Fruit fly (Drosophila melanogaster) whole organism, wandering third instar larva: ENCODE data around the gene CG15283.

Experiments
- Abd-B ChIP-seq: fragments of >200 bp; optimal IDR thresholded peaks from 2 replicates; lab custom pipeline; 2017; ENCODE audit warnings: missing biosample characterization, missing genetic modification characterization
- CG32264 ChIP-seq: fragments of 200-800 bp; sonication (Bioruptor generic); optimal IDR thresholded peaks from 2 replicates; lab custom pipeline; 2016; ENCODE audit warnings: missing biosample characterization, missing genetic modification characterization
- CG9705 ChIP-seq: fragments of 200-800 bp; sonication (Bioruptor generic); optimal IDR thresholded peaks from 2 replicates; lab custom pipeline; 2018; ENCODE audit warnings: missing biosample characterization, mild to moderate bottlenecking, missing genetic modification characterization
- Dfd ChIP-seq: fragments of >200 bp; optimal IDR thresholded peaks from 2 replicates; lab custom pipeline; 2017; ENCODE audit warnings: missing biosample characterization, missing genetic modification characterization
- Hr83 ChIP-seq: fragments of 200-300 bp; sonication (Bioruptor generic); optimal IDR thresholded peaks from 2 replicates; lab custom pipeline; 2016; ENCODE audit warnings: missing biosample characterization, mild to moderate bottlenecking, missing genetic modification characterization, moderate library complexity; ENCODE audit not compliant: poor library complexity, severe bottlenecking
- Jra ChIP-seq: sonication (Bioruptor generic); optimal IDR thresholded peaks from 2 replicates; lab custom pipeline; 2016; ENCODE audit warnings: missing biosample characterization, missing genetic modification characterization
- Myc ChIP-seq: fragments of >200 bp; optimal IDR thresholded peaks from 2 replicates; lab custom pipeline; 2017
- N ChIP-seq: fragments of >200 bp; optimal IDR thresholded peaks from 2 replicates; lab custom pipeline; 2018; ENCODE audit warnings: missing biosample characterization, missing external identifiers, missing genetic modification characterization
- OdsH ChIP-seq: fragments of 200-800 bp; sonication (Bioruptor generic); optimal IDR thresholded peaks from 2 replicates; lab custom pipeline; 2016; ENCODE audit warnings: missing biosample characterization, mild to moderate bottlenecking, missing genetic modification characterization
- dsf ChIP-seq: sonication (Bioruptor generic); optimal IDR thresholded peaks from 2 replicates; lab custom pipeline; 2016; ENCODE audit warnings: missing biosample characterization, missing genetic modification characterization, borderline replicate concordance
- pan ChIP-seq: fragments of >200 bp; optimal IDR thresholded peaks from 2 replicates; lab custom pipeline; 2017
- rgr ChIP-seq: fragments of 200-800 bp; sonication (Bioruptor generic); optimal IDR thresholded peaks from 3 replicates; lab custom pipeline; 2016; ENCODE audit warnings: missing biosample characterization, mild to moderate bottlenecking, missing genetic modification characterization
- sage ChIP-seq: fragments of 200-800 bp; sonication (Bioruptor generic); optimal IDR thresholded peaks from 2 replicates; lab custom pipeline; 2016; ENCODE audit warnings: missing biosample characterization, mild to moderate bottlenecking, missing genetic modification characterization
- usp ChIP-seq: fragments of >200 bp; optimal IDR thresholded peaks from 2 replicates; lab custom pipeline; 2017; ENCODE audit warnings: missing biosample characterization, missing genetic modification characterization

DNA sequence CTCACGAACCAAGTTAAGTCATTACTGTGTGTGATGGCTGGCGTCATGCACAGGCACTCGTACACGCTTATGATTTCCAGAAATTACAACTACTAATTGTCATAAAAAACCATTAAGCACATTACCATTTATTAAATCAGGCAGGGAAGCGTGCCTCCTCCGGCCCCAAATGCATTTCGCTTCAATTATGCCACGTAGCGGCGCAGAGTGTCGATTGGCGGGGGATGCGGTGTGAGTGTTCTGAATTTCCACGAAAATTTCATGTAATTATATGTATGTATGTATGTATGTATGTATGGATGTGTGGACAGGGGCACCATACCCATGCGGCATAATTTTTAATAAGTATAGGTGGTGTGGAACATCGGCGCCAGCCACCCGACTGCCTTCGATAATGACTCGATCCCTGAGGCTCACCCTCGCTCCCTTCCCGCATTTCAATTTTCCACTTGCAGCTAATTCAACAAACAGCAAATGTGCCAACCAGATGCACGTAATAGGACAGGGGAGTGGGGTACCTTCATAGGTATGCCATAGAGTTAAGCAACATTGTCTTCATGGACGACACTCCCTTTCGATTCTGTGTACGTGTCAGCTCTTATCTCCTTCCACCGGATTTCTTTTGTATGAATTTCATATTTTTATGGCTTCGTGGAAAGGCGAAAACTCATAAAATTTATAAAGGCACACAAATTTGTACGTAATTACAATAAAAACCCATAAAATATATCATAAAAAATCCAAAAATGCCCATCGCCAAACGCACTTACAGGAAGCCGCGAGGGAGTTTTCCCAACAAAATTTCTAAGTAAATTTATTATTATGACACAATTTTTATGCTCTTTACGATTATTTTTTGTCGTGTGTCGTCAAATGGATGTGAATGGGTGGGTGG, 8.3 kb downstream of the CG15283 start:
- TF ChIP-seq Hr83 (GFP tag; lab: Kevin White, UChicago) (no peak), pan (lab: Kevin White, UChicago) (no peak), Abd-B (no peak), CG32264 (GFP tag; lab: Kevin White, UChicago) (no peak), Jra (GFP tag; lab: Kevin White, UChicago) (no peak), Dfd (GFP tag; lab: Kevin White, UChicago) (no peak), OdsH (GFP tag; lab: Kevin White, UChicago) (no peak), dsf (GFP tag; lab: Kevin White, UChicago) (no peak), N (GFP tag; lab: Kevin White, UChicago) (no peak), CG9705 (GFP tag; lab: Kevin White, UChicago) (no peak), Myc (lab: Kevin White, UChicago) (no peak), rgr (GFP tag; lab: Kevin White, UChicago) (no peak), sage (GFP tag; lab: Kevin White, UChicago) (no peak), usp (GFP tag; lab: Kevin White, UChicago) (no peak)
